Worm (Caenorhabditis elegans) whole organism, mixed stage, embryonic: Measurements from ENCODE around the gene fbxa-35.

ENCODE experiments used
- blmp-1 ChIP-seq: fragments of 150-350 bp; optimal IDR thresholded peaks from 2 replicates; lab custom pipeline; 2014; ENCODE audit warnings: missing biosample characterization, missing genetic modification characterization
- cnd-1 ChIP-seq: fragments of 200-800 bp; sonication (Bioruptor generic); optimal IDR thresholded peaks from 2 replicates; lab custom pipeline; 2018; ENCODE audit warnings: mild to moderate bottlenecking, missing genetic modification characterization, missing compliant biosample characterization
- elt-3 ChIP-seq: fragments of 150-350 bp; optimal IDR thresholded peaks from 2 replicates; lab custom pipeline; 2014; ENCODE audit warnings: missing biosample characterization, missing genetic modification characterization
- lin-13 ChIP-seq: fragments of 150-350 bp; optimal IDR thresholded peaks from 2 replicates; lab custom pipeline; 2014; ENCODE audit warnings: missing biosample characterization, missing genetic modification characterization
- mep-1 ChIP-seq: fragments of 150-350 bp; optimal IDR thresholded peaks from 2 replicates; lab custom pipeline; 2017; ENCODE audit warnings: missing biosample characterization, missing genetic modification reagents, missing genetic modification characterization, inconsistent platforms
- nhr-12 ChIP-seq: fragments of 150-350 bp; optimal IDR thresholded peaks from 2 replicates; lab custom pipeline; 2014; ENCODE audit warnings: missing biosample characterization, missing genetic modification characterization
- nhr-28 ChIP-seq: fragments of 150-350 bp; optimal IDR thresholded peaks from 2 replicates; lab custom pipeline; 2014; ENCODE audit warnings: missing biosample characterization, missing genetic modification characterization
- pha-4 ChIP-seq: fragments of 150-350 bp; optimal IDR thresholded peaks from 2 replicates; lab custom pipeline; 2018; ENCODE audit warnings: missing biosample characterization, missing genetic modification reagents, missing genetic modification characterization
- tbx-8 ChIP-seq: fragments of 200-800 bp; sonication (Bioruptor generic); optimal IDR thresholded peaks from 2 replicates; lab custom pipeline; 2018; ENCODE audit warnings: mild to moderate bottlenecking, missing genetic modification characterization, moderate library complexity, missing compliant biosample characterization
- unc-39 ChIP-seq: fragments of 150-350 bp; optimal IDR thresholded peaks from 2 replicates; lab custom pipeline; 2014; ENCODE audit warnings: missing biosample characterization, missing genetic modification characterization

ce11 chrIII:1303414-1303813, 7.9 kb downstream of the fbxa-35 start, which contains the start of gene fbxa-75:
- TF ChIP-seq blmp-1 (tag; lab: Kevin White, UChicago) (no peak), pha-4 (tag; lab: Kevin White, UChicago) (no peak), unc-39 (no peak), nhr-12 (no peak), tbx-8 (GFP tag; lab: Kevin White, UChicago) (no peak), elt-3 (tag; lab: Kevin White, UChicago) (no peak), cnd-1 (tag; lab: Kevin White, UChicago) (no peak), nhr-28 (tag; lab: Kevin White, UChicago) (no peak), lin-13 (tag; lab: Kevin White, UChicago) (no peak), mep-1 (tag; lab: Kevin White, UChicago) (no peak)
